Worm (Caenorhabditis elegans) whole organism, young adult: ENCODE results near the gene ver-1.
A peak's percentile ranks its signal among the peaks of the same experiment; 100 is the strongest.

Experiments
- B0261.1 ChIP-seq: sonication (generic microtip); optimal IDR thresholded peaks from 2 replicates; lab custom pipeline; 2016; ENCODE audit warnings: mild to moderate bottlenecking, missing genetic modification characterization, moderate library complexity, missing compliant biosample characterization
- B0336.3 ChIP-seq: fragments of 200-800 bp; sonication (Bioruptor generic); IDR thresholded peaks from 2 replicates; pipeline ENCODE4 v1.3.6; 2022; ENCODE audit warnings: missing genetic modification characterization, missing compliant biosample characterization
- C06A6.2 ChIP-seq: fragments of 200-800 bp; sonication (Bioruptor generic); conservative IDR thresholded peaks from 2 replicates; pipeline ENCODE4 v1.3.6; 2022; ENCODE audit warnings: missing genetic modification characterization, missing compliant biosample characterization
- F22D6.2 ChIP-seq: sonication (generic microtip); optimal IDR thresholded peaks from 2 replicates; lab custom pipeline; 2016; ENCODE audit warnings: mild to moderate bottlenecking, missing genetic modification characterization, missing compliant biosample characterization
- F33H1.4 ChIP-seq: fragments of 200-800 bp; sonication (Bioruptor generic); IDR thresholded peaks from 2 replicates; pipeline ENCODE4 v1.3.6; 2022; ENCODE audit warnings: missing genetic modification reagents, missing genetic modification characterization, missing compliant biosample characterization
- F37B4.10 ChIP-seq: fragments of 200-800 bp; sonication (Bioruptor generic); IDR thresholded peaks from 2 replicates; pipeline ENCODE4 v1.3.6; 2022; ENCODE audit warnings: missing genetic modification characterization, missing compliant biosample characterization
- F39B2.1 ChIP-seq: fragments of 200-800 bp; sonication (Bioruptor generic); IDR thresholded peaks from 2 replicates; pipeline ENCODE4 v1.3.6; 2022; ENCODE audit warnings: missing genetic modification reagents, missing genetic modification characterization, missing compliant biosample characterization
- K11D2.4 ChIP-seq: fragments of 200-800 bp; sonication (Bioruptor generic); IDR thresholded peaks from 2 replicates; pipeline ENCODE4 v1.3.6; 2022; ENCODE audit warnings: missing genetic modification reagents, missing genetic modification characterization, missing compliant biosample characterization
- K12H6.12 ChIP-seq: fragments of 200-800 bp; sonication (Bioruptor generic); optimal IDR thresholded peaks from 2 replicates; lab custom pipeline; 2018; ENCODE audit warnings: mild to moderate bottlenecking, missing genetic modification characterization, missing compliant biosample characterization
- T07F8.4 ChIP-seq: sonication (generic microtip); optimal IDR thresholded peaks from 2 replicates; lab custom pipeline; 2016; ENCODE audit warnings: mild to moderate bottlenecking, missing genetic modification characterization, moderate library complexity, missing compliant biosample characterization
- T26A5.8 ChIP-seq: sonication (generic microtip); optimal IDR thresholded peaks from 2 replicates; lab custom pipeline; 2016; ENCODE audit warnings: missing genetic modification characterization, missing compliant biosample characterization
- Y53G8AR.9 ChIP-seq: fragments of 200-800 bp; sonication (Bioruptor generic); conservative IDR thresholded peaks from 2 replicates; pipeline ENCODE4 v1.3.6; 2022; ENCODE audit warnings: missing genetic modification reagents, missing genetic modification characterization, missing compliant biosample characterization
- Y56A3A.18 ChIP-seq: fragments of 200-800 bp; sonication (Bioruptor generic); IDR thresholded peaks from 2 replicates; pipeline ENCODE4 v1.3.6; 2022; ENCODE audit warnings: missing genetic modification reagents, missing genetic modification characterization, missing compliant biosample characterization
- aptf-3 ChIP-seq: fragments of 200-800 bp; sonication (Bioruptor generic); IDR thresholded peaks from 2 replicates; pipeline ENCODE4 v1.3.6; 2022; ENCODE audit warnings: missing genetic modification characterization, missing compliant biosample characterization
- atf-7 ChIP-seq: sonication (generic microtip); optimal IDR thresholded peaks from 2 replicates; lab custom pipeline; 2017; ENCODE audit warnings: mild to moderate bottlenecking, missing genetic modification characterization, missing compliant biosample characterization
- attf-6 ChIP-seq: fragments of 200-800 bp; sonication (Bioruptor generic); IDR thresholded peaks from 2 replicates; pipeline ENCODE4 v1.3.6; 2022; ENCODE audit warnings: missing genetic modification reagents, missing genetic modification characterization, missing compliant biosample characterization
- bed-2 ChIP-seq: fragments of 200-800 bp; sonication (Bioruptor generic); IDR thresholded peaks from 2 replicates; pipeline ENCODE4 v1.3.6; 2022; ENCODE audit warnings: missing genetic modification reagents, missing genetic modification characterization, missing compliant biosample characterization
- cebp-2 ChIP-seq: fragments of 200-800 bp; sonication (Bioruptor generic); IDR thresholded peaks from 2 replicates; pipeline ENCODE4 v1.3.6; 2022; ENCODE audit warnings: missing genetic modification characterization, missing compliant biosample characterization
- ceh-91 ChIP-seq: fragments of 200-800 bp; sonication (Bioruptor generic); IDR thresholded peaks from 2 replicates; pipeline ENCODE4 v1.3.6; 2022; ENCODE audit warnings: missing genetic modification reagents, missing genetic modification characterization, missing compliant biosample characterization
- dpff-1 ChIP-seq: sonication (generic microtip); optimal IDR thresholded peaks from 2 replicates; lab custom pipeline; 2017; ENCODE audit warnings: mild to moderate bottlenecking, missing genetic modification characterization, missing compliant biosample characterization
- egl-18 ChIP-seq: fragments of 200-800 bp; sonication (Bioruptor generic); IDR thresholded peaks from 2 replicates; pipeline ENCODE4 v1.3.6; 2022; ENCODE audit warnings: missing genetic modification reagents, missing genetic modification characterization, missing compliant biosample characterization
- hlh-26 ChIP-seq: fragments of 200-800 bp; sonication (Bioruptor generic); conservative IDR thresholded peaks from 2 replicates; pipeline ENCODE4 v1.3.6; 2022; ENCODE audit warnings: missing genetic modification reagents, missing genetic modification characterization, missing compliant biosample characterization
- lag-1 ChIP-seq: fragments of 200-800 bp; sonication (Bioruptor generic); IDR thresholded peaks from 2 replicates; pipeline ENCODE4 v1.3.6; 2022; ENCODE audit warnings: missing genetic modification reagents, missing genetic modification characterization, missing compliant biosample characterization
- madf-6 ChIP-seq: fragments of 200-800 bp; sonication (Bioruptor generic); IDR thresholded peaks from 2 replicates; pipeline ENCODE4 v1.3.6; 2022; ENCODE audit warnings: missing genetic modification reagents, missing genetic modification characterization, missing compliant biosample characterization
- mxl-1 ChIP-seq: sonication (generic microtip); optimal IDR thresholded peaks from 2 replicates; lab custom pipeline; 2016; ENCODE audit warnings: missing genetic modification characterization, missing compliant biosample characterization
- nhr-120 ChIP-seq: fragments of 200-800 bp; sonication (Bioruptor generic); IDR thresholded peaks from 2 replicates; pipeline ENCODE4 v1.3.6; 2022; ENCODE audit warnings: missing genetic modification characterization, missing compliant biosample characterization
- sdz-38 ChIP-seq: sonication (generic microtip); optimal IDR thresholded peaks from 2 replicates; lab custom pipeline; 2016; ENCODE audit warnings: missing genotype, missing genetic modification characterization, missing compliant biosample characterization
- snpc-1.3 ChIP-seq: sonication (generic microtip); optimal IDR thresholded peaks from 2 replicates; lab custom pipeline; 2017; ENCODE audit warnings: missing genetic modification characterization, mild to moderate bottlenecking, missing compliant biosample characterization, antibody characterized with exemption, moderate library complexity, missing genotype, missing genetic modification reagents; ENCODE audit not compliant: insufficient read depth
- snpc-4 ChIP-seq, 5 experiments: fragments of 150-350 bp in 1 of 5; sonication (generic microtip) in 4 of 5; optimal IDR thresholded peaks; 2 replicates each; lab custom pipeline; 2014 to 2018; ENCODE audit warnings: missing genetic modification characterization in 5 of 5, missing biosample characterization in 3 of 5, antibody characterized with exemption in 2 of 5, mild to moderate bottlenecking in 2 of 5, missing compliant biosample characterization in 2 of 5, missing genotype in 2 of 5, moderate library complexity in 2 of 5, missing genetic modification reagents in 1 of 5
- somi-1 ChIP-seq: fragments of 200-800 bp; sonication (Bioruptor generic); optimal IDR thresholded peaks from 2 replicates; lab custom pipeline; 2018; ENCODE audit warnings: mild to moderate bottlenecking, missing genetic modification characterization, missing compliant biosample characterization
- tbx-9 ChIP-seq: sonication (generic microtip); optimal IDR thresholded peaks from 2 replicates; lab custom pipeline; 2016; ENCODE audit warnings: borderline replicate concordance, missing genetic modification characterization, inconsistent platforms, missing compliant biosample characterization
- tlf-1 ChIP-seq: fragments of 200-800 bp; sonication (Bioruptor generic); optimal IDR thresholded peaks from 2 replicates; lab custom pipeline; 2018; ENCODE audit warnings: mild to moderate bottlenecking, missing genetic modification characterization, missing compliant biosample characterization
- ztf-25 ChIP-seq: fragments of 200-800 bp; sonication (Bioruptor generic); IDR thresholded peaks from 2 replicates; pipeline ENCODE4 v1.3.6; 2022; ENCODE audit warnings: missing genetic modification reagents, missing genetic modification characterization, missing compliant biosample characterization
- ztf-26 ChIP-seq: sonication (generic microtip); optimal IDR thresholded peaks from 2 replicates; lab custom pipeline; 2017; ENCODE audit warnings: missing genetic modification characterization, missing compliant biosample characterization
- ztf-28 ChIP-seq: fragments of 200-800 bp; sonication (Bioruptor generic); IDR thresholded peaks from 2 replicates; pipeline ENCODE4 v1.3.6; 2022; ENCODE audit warnings: missing genetic modification reagents, missing genetic modification characterization, missing compliant biosample characterization

Gene ver-1

ce11 chrIII:191803-192202, 35.2 kb downstream of the ver-1 start, which contains the start of gene sec-20:
sec-20 (plus strand) TSS chrIII:192103.
- TF ChIP-seq F33H1.4 (GFP tag; lab: Robert Waterston, UW) = no peak
- TF ChIP-seq, all 124 proteins: peak for 0

ce11 chrIII:194160-194559, 37.5 kb downstream of the ver-1 start, which contains the start of gene F40G9.17:
F40G9.17 (plus strand) TSS chrIII:194460.
- TF ChIP-seq aptf-3 (GFP tag; lab: Robert Waterston, UW) (no peak), sdz-38 (tag; lab: Kevin White, UChicago) (no peak), Y56A3A.18 (GFP tag; lab: Robert Waterston, UW) (no peak), dpff-1 (tag; lab: Kevin White, UChicago) (no peak), snpc-4 (GFP tag; optimal IDR thresholded peaks at IDR 0.05; lab: Kevin White, UChicago) (no peak), snpc-4 (tag; optimal IDR thresholded peaks at IDR 0.05; lab: Kevin White, UChicago) (no peak)

ce11 chrIII:203953-204352, 47.3 kb downstream of the ver-1 start:
- TF ChIP-seq attf-6 (GFP tag; lab: Robert Waterston, UW) (no peak), madf-6 (GFP tag; lab: Robert Waterston, UW) (0 out of 2 replicates have a peak, but pooled peaks have one; percentile 10), tbx-9 (no peak)
- TF ChIP-seq, all 124 proteins: peak for 1

ce11 chrIII:207023-207422, 50.4 kb downstream of the ver-1 start, which contains the start of gene W10C4.1:
W10C4.1 (minus strand) TSS chrIII:207123.
- TF ChIP-seq ztf-26 (tag; lab: Kevin White, UChicago) = no peak
- no peak for TF ChIP-seq F39B2.1
- no peak for TF ChIP-seq F22D6.2 (tag; lab: Kevin White, UChicago)
- no peak for TF ChIP-seq T07F8.4 (tag; lab: Kevin White, UChicago)
- TF ChIP-seq C06A6.2 (GFP tag; lab: Robert Waterston, UW) = no peak
- TF ChIP-seq snpc-1.3 (tag; lab: Kevin White, UChicago) = no peak
- no peak for TF ChIP-seq B0336.3 (GFP tag; lab: Robert Waterston, UW)
- no peak for TF ChIP-seq Y53G8AR.9 (GFP tag; lab: Robert Waterston, UW)
- no peak for TF ChIP-seq tbx-9
- no peak for TF ChIP-seq ztf-25 (GFP tag; lab: Robert Waterston, UW)

ce11 chrIII:208793-209694, 52.4 kb downstream of the ver-1 start:
- no peak for TF ChIP-seq nhr-120 (GFP tag; lab: Robert Waterston, UW)
- TF ChIP-seq cebp-2 = no peak

ce11 chrIII:209695-210091, 53.1 kb downstream of the ver-1 start, which contains the start of gene klp-20:
klp-20 (plus strand) TSS chrIII:209992.
- no peak for TF ChIP-seq mxl-1
- TF ChIP-seq lag-1 (GFP tag; lab: Robert Waterston, UW) = no peak
- TF ChIP-seq atf-7 (tag; lab: Kevin White, UChicago) = no peak
- no peak for TF ChIP-seq B0261.1 (tag; lab: Kevin White, UChicago)
- TF ChIP-seq dpff-1 (tag; lab: Kevin White, UChicago) = no peak
- no peak for TF ChIP-seq ceh-91 (GFP tag; lab: Robert Waterston, UW)

- TF ChIP-seq F37B4.10 (GFP tag; lab: Robert Waterston, UW) = no peak
- TF ChIP-seq tlf-1 (GFP tag; lab: Kevin White, UChicago) = no peak
- no peak for TF ChIP-seq B0336.3 (GFP tag; lab: Robert Waterston, UW)
- TF ChIP-seq tbx-9 = no peak
- no peak for TF ChIP-seq ztf-28
- TF ChIP-seq K12H6.12 = no peak
- TF ChIP-seq bed-2 = no peak
- TF ChIP-seq hlh-26 (GFP tag; lab: Robert Waterston, UW) = no peak
- TF ChIP-seq T26A5.8 = no peak
- TF ChIP-seq K11D2.4 = no peak
- TF ChIP-seq egl-18 (GFP tag; lab: Robert Waterston, UW) = no peak
- TF ChIP-seq T07F8.4 (tag; lab: Kevin White, UChicago) = no peak
- TF ChIP-seq somi-1 (GFP tag; lab: Kevin White, UChicago) = no peak
Observed at ce11 chrIII:211387-211786, 54.8 kb downstream of the ver-1 start.
